Worm (Caenorhabditis elegans): Measurements from ENCODE around the gene C40A11.3.

ce11 chrII:2152455-2152854 lies 11.5 kb downstream of the C40A11.3 start:
- TF ChIP-seq mab-5 (tag; optimal IDR thresholded peaks at IDR 0.05) (no peak), pha-4 (tag; optimal IDR thresholded peaks at IDR 0.05) (no peak), snpc-4 (tag; optimal IDR thresholded peaks at IDR 0.05) (no peak), nhr-237 (tag; optimal IDR thresholded peaks at IDR 0.05) (no peak), blmp-1 (tag; optimal IDR thresholded peaks at IDR 0.05) (no peak), sptf-1 (tag; optimal IDR thresholded peaks at IDR 0.05) (no peak), ces-1 (GFP tag; optimal IDR thresholded peaks at IDR 0.05) (no peak), mls-2 (tag; optimal IDR thresholded peaks at IDR 0.05) (no peak), ztf-11 (tag; optimal IDR thresholded peaks at IDR 0.05) (no peak), lsy-2 (tag; optimal IDR thresholded peaks at IDR 0.05) (no peak), nhr-76 (tag; optimal IDR thresholded peaks at IDR 0.05) (no peak), elt-1 (tag; optimal IDR thresholded peaks at IDR 0.05; ENCODE audit: borderline replicate concordance, insufficient read depth) (no peak)

Measured in whole organism, mixed stage, embryonic.